Worm (Caenorhabditis elegans) whole organism, L4 larva: Measurements from ENCODE around the gene efl-3.

ENCODE experiments used
- D1046.2 ChIP-seq: fragments of 200-800 bp; sonication (Bioruptor generic); IDR thresholded peaks from 2 replicates; pipeline ENCODE4 v1.3.6; 2022; ENCODE audit warnings: missing genetic modification characterization, missing compliant biosample characterization
- F10B5.3 ChIP-seq: sonication (generic microtip); optimal IDR thresholded peaks from 2 replicates; lab custom pipeline; 2016; ENCODE audit warnings: mild to moderate bottlenecking, missing genetic modification characterization, missing compliant biosample characterization
- R02D3.7 ChIP-seq: fragments of 150-350 bp; sonication (generic microtip); optimal IDR thresholded peaks from 3 replicates; lab custom pipeline; 2014; ENCODE audit warnings: missing biosample characterization, missing genetic modification characterization
- aha-1 ChIP-seq: fragments of 150-350 bp; peaks from one replicate; lab custom pipeline; 2014; ENCODE audit warnings: missing biosample characterization, missing genetic modification characterization
- ama-1 ChIP-seq: fragments of 150-350 bp; optimal IDR thresholded peaks from 2 replicates; lab custom pipeline; 2014; ENCODE audit warnings: inconsistent platforms, mixed read lengths
- arid-1 ChIP-seq: fragments of 200-800 bp; sonication (Bioruptor generic); conservative IDR thresholded peaks from 2 replicates; pipeline ENCODE4 v1.3.6; 2022; ENCODE audit warnings: missing genetic modification reagents, missing genetic modification characterization, missing compliant biosample characterization
- ceh-28 ChIP-seq: fragments of 150-350 bp; optimal IDR thresholded peaks from 2 replicates; lab custom pipeline; 2014; ENCODE audit warnings: missing biosample characterization, missing genetic modification reagents, missing genetic modification characterization
- ceh-32 ChIP-seq: sonication (generic microtip); optimal IDR thresholded peaks from 2 replicates; lab custom pipeline; 2016; ENCODE audit warnings: mild to moderate bottlenecking, missing genetic modification characterization, missing compliant biosample characterization; ENCODE audit not compliant: poor library complexity
- ceh-44 ChIP-seq: fragments of 200-800 bp; sonication (Bioruptor generic); IDR thresholded peaks from 2 replicates; pipeline ENCODE4 v1.3.6; 2022; ENCODE audit warnings: missing genetic modification reagents, missing genetic modification characterization, missing compliant biosample characterization
- ceh-82 ChIP-seq: sonication (generic microtip); optimal IDR thresholded peaks from 2 replicates; lab custom pipeline; 2017; ENCODE audit warnings: missing biosample characterization, missing genetic modification characterization
- cey-2 ChIP-seq: sonication (generic microtip); optimal IDR thresholded peaks from 3 replicates; lab custom pipeline; 2017; ENCODE audit warnings: missing genetic modification characterization, mild to moderate bottlenecking, missing compliant biosample characterization, antibody characterized with exemption, borderline replicate concordance; ENCODE audit not compliant: insufficient read depth
- daf-12 ChIP-seq: fragments of 150-350 bp; optimal IDR thresholded peaks from 2 replicates; lab custom pipeline; 2014; ENCODE audit warnings: missing biosample characterization, missing genetic modification reagents, missing genetic modification characterization
- daf-8 ChIP-seq: fragments of 200-800 bp; sonication (Bioruptor generic); IDR thresholded peaks from 2 replicates; pipeline ENCODE4 v1.3.6; 2022; ENCODE audit warnings: missing genetic modification characterization, missing compliant biosample characterization
- dmd-6 ChIP-seq: fragments of 200-800 bp; sonication (Bioruptor generic); IDR thresholded peaks from 2 replicates; pipeline ENCODE4 v1.3.6; 2022; ENCODE audit warnings: missing genetic modification reagents, missing genetic modification characterization, missing compliant biosample characterization
- dmd-8 ChIP-seq: fragments of 200-800 bp; sonication (Bioruptor generic); IDR thresholded peaks from 2 replicates; pipeline ENCODE4 v1.3.6; 2022; ENCODE audit warnings: missing genetic modification characterization, missing compliant biosample characterization
- dpl-1 ChIP-seq: fragments of 150-350 bp; optimal IDR thresholded peaks from 2 replicates; lab custom pipeline; 2014; ENCODE audit warnings: missing biosample characterization, missing genetic modification reagents, missing genetic modification characterization
- duxl-1 ChIP-seq: sonication (generic microtip); optimal IDR thresholded peaks from 2 replicates; lab custom pipeline; 2016; ENCODE audit warnings: mild to moderate bottlenecking, missing genetic modification characterization, moderate library complexity, missing compliant biosample characterization; ENCODE audit not compliant: poor library complexity
- egl-43 ChIP-seq: fragments of 200-800 bp; sonication (Bioruptor generic); IDR thresholded peaks from 2 replicates; pipeline ENCODE4 v1.3.6; 2022; ENCODE audit warnings: missing genetic modification reagents, missing genetic modification characterization, missing compliant biosample characterization
- hif-1 ChIP-seq, 2 experiments: sonication (generic microtip); optimal IDR thresholded peaks; 2 replicates each; lab custom pipeline; 2016 to 2017; ENCODE audit warnings: missing compliant biosample characterization in 2 of 2, missing genetic modification characterization in 2 of 2, missing genetic modification reagents in 2 of 2, missing genotype in 2 of 2, mild to moderate bottlenecking in 1 of 2
- hlh-11 ChIP-seq: fragments of 200-800 bp; sonication (Bioruptor generic); optimal IDR thresholded peaks from 2 replicates; lab custom pipeline; 2018; ENCODE audit warnings: mild to moderate bottlenecking, missing genetic modification characterization, missing compliant biosample characterization
- hlh-30 ChIP-seq: sonication (generic microtip); optimal IDR thresholded peaks from 2 replicates; lab custom pipeline; 2017; ENCODE audit warnings: antibody characterized with exemption, mild to moderate bottlenecking, missing genetic modification characterization, missing compliant biosample characterization; ENCODE audit not compliant: insufficient read depth
- lin-1 ChIP-seq: fragments of 200-800 bp; sonication (Bioruptor generic); IDR thresholded peaks from 2 replicates; pipeline ENCODE4 v1.3.6; 2022; ENCODE audit warnings: missing genetic modification reagents, missing genetic modification characterization, missing compliant biosample characterization
- lin-39 ChIP-seq: fragments of 150-350 bp; optimal IDR thresholded peaks from 2 replicates; lab custom pipeline; 2014; ENCODE audit warnings: missing biosample characterization, missing genetic modification reagents, missing genetic modification characterization
- lsy-2 ChIP-seq, 2 experiments: fragments of 150-350 bp in 1 of 2; sonication (generic microtip) in 1 of 2; optimal IDR thresholded peaks; 2 replicates each; lab custom pipeline; 2014 to 2017; ENCODE audit warnings: missing biosample characterization in 2 of 2, missing genetic modification characterization in 2 of 2
- mdl-1 ChIP-seq, 2 experiments: fragments of 150-350 bp in 1 of 2; sonication (generic microtip) in 1 of 2; optimal IDR thresholded peaks; 2 replicates each; lab custom pipeline; 2014 to 2017; ENCODE audit warnings: missing biosample characterization in 2 of 2, missing genetic modification characterization in 2 of 2
- mep-1 ChIP-seq: fragments of 150-350 bp; sonication (generic microtip); optimal IDR thresholded peaks from 3 replicates; lab custom pipeline; 2014; ENCODE audit warnings: missing biosample characterization, missing genetic modification characterization
- mxl-2 ChIP-seq: fragments of 200-800 bp; sonication (Bioruptor generic); conservative IDR thresholded peaks from 2 replicates; pipeline ENCODE4 v1.3.6; 2022; ENCODE audit warnings: missing genetic modification reagents, missing genetic modification characterization, missing compliant biosample characterization
- nhr-10 ChIP-seq: fragments of 150-350 bp; optimal IDR thresholded peaks from 2 replicates; lab custom pipeline; 2014; ENCODE audit warnings: missing biosample characterization, missing genetic modification characterization
- nhr-102 ChIP-seq: sonication (generic microtip); optimal IDR thresholded peaks from 2 replicates; lab custom pipeline; 2016; ENCODE audit warnings: mild to moderate bottlenecking, missing genetic modification characterization, moderate library complexity, missing compliant biosample characterization
- nhr-11 ChIP-seq: fragments of 150-350 bp; optimal IDR thresholded peaks from 2 replicates; lab custom pipeline; 2014; ENCODE audit warnings: missing biosample characterization, missing genetic modification characterization
- nhr-25 ChIP-seq: sonication (generic microtip); optimal IDR thresholded peaks from 2 replicates; lab custom pipeline; 2017; ENCODE audit warnings: missing genetic modification characterization, mild to moderate bottlenecking, missing compliant biosample characterization, antibody characterized with exemption, moderate library complexity, borderline replicate concordance; ENCODE audit not compliant: insufficient read depth
- nhr-28 ChIP-seq: fragments of 150-350 bp; optimal IDR thresholded peaks from 2 replicates; lab custom pipeline; 2014; ENCODE audit warnings: missing biosample characterization, missing genetic modification characterization
- nhr-41 ChIP-seq: fragments of 200-800 bp; sonication (Bioruptor generic); IDR thresholded peaks from 2 replicates; pipeline ENCODE4 v1.3.6; 2022; ENCODE audit warnings: missing genetic modification reagents, missing genetic modification characterization, missing compliant biosample characterization
- nhr-6 ChIP-seq: fragments of 150-350 bp; optimal IDR thresholded peaks from 2 replicates; lab custom pipeline; 2014; ENCODE audit warnings: missing biosample characterization, missing genetic modification characterization
- nhr-77 ChIP-seq: fragments of 150-350 bp; optimal IDR thresholded peaks from 2 replicates; lab custom pipeline; 2014; ENCODE audit warnings: missing biosample characterization, missing genetic modification characterization
- php-3 ChIP-seq: fragments of 200-800 bp; sonication (Bioruptor generic); IDR thresholded peaks from 2 replicates; pipeline ENCODE4 v1.3.6; 2022; ENCODE audit warnings: missing genetic modification reagents, missing genetic modification characterization, missing compliant biosample characterization
- sdz-12 ChIP-seq: fragments of 200-800 bp; sonication (Bioruptor generic); optimal IDR thresholded peaks from 2 replicates; lab custom pipeline; 2018; ENCODE audit warnings: mild to moderate bottlenecking, missing genetic modification characterization, missing compliant biosample characterization
- snpc-1.2 ChIP-seq: fragments of 200-800 bp; sonication (Bioruptor generic); IDR thresholded peaks from 2 replicates; pipeline ENCODE4 v1.3.6; 2022; ENCODE audit warnings: missing genetic modification reagents, missing genetic modification characterization, missing compliant biosample characterization
- tag-97 ChIP-seq: fragments of 200-800 bp; sonication (Bioruptor generic); IDR thresholded peaks from 2 replicates; pipeline ENCODE4 v1.3.6; 2022; ENCODE audit warnings: missing genetic modification characterization, missing compliant biosample characterization
- unc-39 ChIP-seq: sonication (generic microtip); optimal IDR thresholded peaks from 2 replicates; lab custom pipeline; 2017; ENCODE audit warnings: missing biosample characterization, missing genetic modification characterization
- zag-1 ChIP-seq: fragments of 150-350 bp; optimal IDR thresholded peaks from 2 replicates; lab custom pipeline; 2014; ENCODE audit warnings: missing biosample characterization, missing genetic modification characterization
- zfp-3 ChIP-seq: fragments of 200-800 bp; sonication (Bioruptor generic); conservative IDR thresholded peaks from 2 replicates; pipeline ENCODE4 v1.3.6; 2022; ENCODE audit warnings: missing genetic modification reagents, missing genetic modification characterization, missing compliant biosample characterization
- zip-11 ChIP-seq: fragments of 200-800 bp; sonication (Bioruptor generic); IDR thresholded peaks from 2 replicates; pipeline ENCODE4 v1.3.6; 2022; ENCODE audit warnings: missing genetic modification characterization, missing compliant biosample characterization
- zip-2 ChIP-seq: fragments of 150-350 bp; optimal IDR thresholded peaks from 2 replicates; lab custom pipeline; 2014; ENCODE audit warnings: missing biosample characterization, missing genetic modification characterization
- ztf-11 ChIP-seq: fragments of 150-350 bp; optimal IDR thresholded peaks from 2 replicates; lab custom pipeline; 2014; ENCODE audit warnings: missing biosample characterization, missing genetic modification characterization
- ztf-7 ChIP-seq: fragments of 150-350 bp; optimal IDR thresholded peaks from 2 replicates; lab custom pipeline; 2014; ENCODE audit warnings: missing biosample characterization, missing genetic modification characterization

The efl-3 gene

ce11 chrII:8440792-8441191 lies 28.3 kb downstream of the efl-3 start:
- TF ChIP-seq nhr-11 (tag; lab: Kevin White, UChicago) (no peak), nhr-10 (tag; lab: Kevin White, UChicago) (peak; percentile 51), zfp-3 (no peak), arid-1 (no peak), lin-1 (GFP tag; lab: Robert Waterston, UW) (no peak), lin-39 (tag; lab: Kevin White, UChicago) (no peak), mep-1 (tag; lab: Kevin White, UChicago) (peak; percentile 37), unc-39 (tag; lab: Kevin White, UChicago) (no peak), hlh-30 (peak; percentile 47), duxl-1 (no peak), daf-8 (GFP tag; lab: Robert Waterston, UW) (no peak), dpl-1 (no peak), R02D3.7 (tag; lab: Kevin White, UChicago) (no peak), nhr-102 (tag; lab: Kevin White, UChicago) (no peak), ceh-82 (tag; lab: Kevin White, UChicago) (no peak), zip-11 (GFP tag; lab: Robert Waterston, UW) (no peak), ztf-7 (tag; lab: Kevin White, UChicago) (no peak), sdz-12 (GFP tag; lab: Kevin White, UChicago) (no peak), ceh-28 (no peak), ama-1 (lab: Kevin White, UChicago) (no peak), mdl-1 (tag; optimal IDR thresholded peaks at IDR 0.05; lab: Kevin White, UChicago) (peak in 1 of 2 experiments; percentile 67), egl-43 (no peak), D1046.2 (GFP tag; lab: Robert Waterston, UW) (no peak), tag-97 (GFP tag; lab: Robert Waterston, UW) (no peak), daf-12 (tag; lab: Kevin White, UChicago) (no peak), nhr-28 (peak; percentile 97), ztf-11 (tag; lab: Kevin White, UChicago) (no peak), nhr-77 (no peak), zag-1 (tag; lab: Kevin White, UChicago) (no peak), php-3 (no peak), F10B5.3 (tag; lab: Kevin White, UChicago) (no peak), dmd-8 (no peak), nhr-6 (tag; lab: Kevin White, UChicago) (no peak), nhr-41 (GFP tag; lab: Robert Waterston, UW) (no peak), ceh-32 (no peak), nhr-25 (tag; lab: Kevin White, UChicago) (peak; percentile 34), lsy-2 (tag; optimal IDR thresholded peaks at IDR 0.05; lab: Kevin White, UChicago) (peak in 1 of 2 experiments; percentile 9), hif-1 (tag; optimal IDR thresholded peaks at IDR 0.05; lab: Kevin White, UChicago) (no peak), dmd-6 (GFP tag; lab: Robert Waterston, UW) (peak; percentile 18; the same call in 1 of the 2 replicates), zip-2 (tag; lab: Kevin White, UChicago) (no peak), cey-2 (tag; lab: Kevin White, UChicago) (peak; percentile 57), hlh-11 (tag; lab: Kevin White, UChicago) (peak; percentile 61), aha-1 (tag; lab: Kevin White, UChicago) (peak; percentile 5), ceh-44 (no peak), mxl-2 (GFP tag; lab: Robert Waterston, UW) (no peak), snpc-1.2 (GFP tag; lab: Robert Waterston, UW) (no peak)
